Fruit fly (Drosophila melanogaster) whole organism, embryonic: ENCODE results near the gene vnd.

ENCODE experiments used
- Antp ChIP-seq: fragments of 200-800 bp; sonication (Bioruptor generic); optimal IDR thresholded peaks from 3 replicates; lab custom pipeline; 2016; ENCODE audit warnings: missing biosample characterization, missing genetic modification characterization
- CG10654 ChIP-seq: fragments of 200-800 bp; sonication (Bioruptor generic); optimal IDR thresholded peaks from 2 replicates; lab custom pipeline; 2016; ENCODE audit warnings: missing biosample characterization, missing genetic modification characterization
- CG12659 ChIP-seq: fragments of 200-800 bp; sonication (Bioruptor generic); optimal IDR thresholded peaks from 3 replicates; lab custom pipeline; 2017; ENCODE audit warnings: mild to moderate bottlenecking, missing biosample characterization, missing genetic modification reagents, missing genetic modification characterization
- CG14965 ChIP-seq: fragments of 200-800 bp; sonication (Bioruptor generic); optimal IDR thresholded peaks from 2 replicates; lab custom pipeline; 2016; ENCODE audit warnings: missing biosample characterization, missing genetic modification characterization, borderline replicate concordance
- CG1603 ChIP-seq: fragments of 200-800 bp; sonication (Bioruptor generic); optimal IDR thresholded peaks from 2 replicates; lab custom pipeline; 2019; ENCODE audit warnings: missing biosample characterization, mild to moderate bottlenecking, missing genetic modification characterization, moderate library complexity
- CG18262 ChIP-seq: fragments of 200-800 bp; optimal IDR thresholded peaks from 3 replicates; lab custom pipeline; 2019; ENCODE audit warnings: missing biosample characterization, mild to moderate bottlenecking, missing genetic modification characterization, moderate library complexity
- CG2116 ChIP-seq: fragments of 200-800 bp; sonication (Bioruptor generic); optimal IDR thresholded peaks from 3 replicates; lab custom pipeline; 2018; ENCODE audit warnings: missing biosample characterization, mild to moderate bottlenecking, missing genetic modification characterization
- CG2712 ChIP-seq: fragments of 200-800 bp; optimal IDR thresholded peaks from 3 replicates; lab custom pipeline; 2019; ENCODE audit warnings: missing biosample characterization, mild to moderate bottlenecking, missing genetic modification characterization, moderate library complexity
- CG4404 ChIP-seq: fragments of 200-800 bp; sonication (Bioruptor generic); IDR thresholded peaks from 2 replicates; pipeline ENCODE4 v1.3.6; 2022; ENCODE audit warnings: missing biosample characterization, missing genetic modification characterization
- CG7928 ChIP-seq: fragments of 200-800 bp; sonication (Bioruptor generic); optimal IDR thresholded peaks from 2 replicates; lab custom pipeline; 2017; ENCODE audit warnings: missing biosample characterization, mild to moderate bottlenecking, missing genetic modification characterization
- CG7963 ChIP-seq: fragments of 200-800 bp; sonication (Bioruptor generic); IDR thresholded peaks from 3 replicates; pipeline ENCODE4 v1.3.6; 2022; ENCODE audit warnings: missing biosample characterization, missing genetic modification characterization; ENCODE audit not compliant: partially characterized antibody
- CG9437 ChIP-seq: fragments of 200-800 bp; sonication (Bioruptor generic); optimal IDR thresholded peaks from 2 replicates; lab custom pipeline; 2018; ENCODE audit warnings: missing biosample characterization, mild to moderate bottlenecking, missing genetic modification characterization
- CG9932 ChIP-seq: fragments of 200-800 bp; sonication (Bioruptor generic); IDR thresholded peaks from 2 replicates; pipeline ENCODE4 v1.3.6; 2022; ENCODE audit warnings: missing biosample characterization, missing genetic modification characterization
- CTCF ChIP-seq: fragments of 200-800 bp; sonication (Bioruptor generic); optimal IDR thresholded peaks from 2 replicates; lab custom pipeline; 2017; ENCODE audit warnings: missing biosample characterization, mild to moderate bottlenecking, missing genetic modification characterization, moderate library complexity
- Dfd ChIP-seq, 2 experiments: fragments of >200 bp; optimal IDR thresholded peaks; 2 replicates each; lab custom pipeline; 2017; ENCODE audit warnings: missing biosample characterization in 2 of 2, missing genetic modification characterization in 2 of 2
- Dll ChIP-seq: fragments of 200-800 bp; sonication (Bioruptor generic); IDR thresholded peaks from 4 replicates; pipeline ENCODE4 v1.3.6; 2022; ENCODE audit warnings: missing biosample characterization, missing genetic modification characterization; ENCODE audit not compliant: partially characterized antibody
- Dp ChIP-seq: fragments of 200-800 bp; sonication (Bioruptor generic); optimal IDR thresholded peaks from 2 replicates; lab custom pipeline; 2018; ENCODE audit warnings: missing biosample characterization, mild to moderate bottlenecking, missing genetic modification characterization, moderate library complexity
- Dref ChIP-seq: fragments of 200-800 bp; sonication (Bioruptor generic); IDR thresholded peaks from 2 replicates; pipeline ENCODE4 v1.3.6; 2022; ENCODE audit warnings: missing biosample characterization, missing genetic modification characterization
- E2f2 ChIP-seq: fragments of 200-800 bp; sonication (Bioruptor generic); IDR thresholded peaks from 2 replicates; pipeline ENCODE4 v1.3.6; 2022; ENCODE audit warnings: missing biosample characterization, missing genetic modification characterization
- Ets97D ChIP-seq: fragments of 200-800 bp; sonication (Bioruptor generic); optimal IDR thresholded peaks from 3 replicates; lab custom pipeline; 2016; ENCODE audit warnings: missing biosample characterization, missing genetic modification characterization
- MBD-R2 ChIP-seq: fragments of 200-800 bp; sonication (Bioruptor generic); IDR thresholded peaks from 2 replicates; pipeline ENCODE4 v1.3.6; 2022; ENCODE audit warnings: missing biosample characterization, missing genetic modification characterization
- Meics ChIP-seq: fragments of 200-800 bp; sonication (Bioruptor generic); optimal IDR thresholded peaks from 2 replicates; lab custom pipeline; 2017; ENCODE audit warnings: missing biosample characterization, mild to moderate bottlenecking, missing genetic modification characterization
- NC2α ChIP-seq: fragments of 200-800 bp; sonication (Bioruptor generic); optimal IDR thresholded peaks from 2 replicates; lab custom pipeline; 2016; ENCODE audit warnings: missing biosample characterization, missing genetic modification characterization
- Oaz ChIP-seq: fragments of 200-800 bp; sonication (Bioruptor generic); IDR thresholded peaks from 2 replicates; pipeline ENCODE4 v1.3.6; 2022; ENCODE audit warnings: missing biosample characterization, missing genetic modification characterization
- Opbp ChIP-seq: fragments of 200-800 bp; sonication (Bioruptor generic); IDR thresholded peaks from 3 replicates; pipeline ENCODE4 v1.3.6; 2022; ENCODE audit warnings: missing biosample characterization, missing genetic modification characterization; ENCODE audit not compliant: partially characterized antibody
- Ptx1 ChIP-seq: fragments of 200-800 bp; sonication (Bioruptor generic); IDR thresholded peaks from 2 replicates; pipeline ENCODE4 v1.3.6; 2022; ENCODE audit warnings: missing biosample characterization, missing genetic modification characterization
- Rfx ChIP-seq: fragments of 200-800 bp; sonication (Bioruptor generic); IDR thresholded peaks from 2 replicates; pipeline ENCODE4 v1.3.6; 2022; ENCODE audit warnings: missing biosample characterization, missing genetic modification characterization
- Sry-δ ChIP-seq: fragments of 200-800 bp; sonication (Bioruptor generic); optimal IDR thresholded peaks from 2 replicates; lab custom pipeline; 2016; ENCODE audit warnings: missing biosample characterization, missing genetic modification characterization
- Taf1 ChIP-seq: fragments of 200-800 bp; sonication (Bioruptor generic); IDR thresholded peaks from 2 replicates; pipeline ENCODE4 v1.3.6; 2022; ENCODE audit warnings: missing biosample characterization, missing genetic modification characterization
- ara ChIP-seq: fragments of 200-800 bp; sonication (Bioruptor generic); IDR thresholded peaks from 2 replicates; pipeline ENCODE4 v1.3.6; 2022; ENCODE audit warnings: missing biosample characterization, missing genetic modification characterization
- bbx ChIP-seq: fragments of 200-800 bp; sonication (Bioruptor generic); IDR thresholded peaks from 2 replicates; pipeline ENCODE4 v1.3.6; 2022; ENCODE audit warnings: missing biosample characterization, missing genetic modification characterization; ENCODE audit not compliant: partially characterized antibody
- croc ChIP-seq: fragments of 200-800 bp; sonication (Bioruptor generic); conservative IDR thresholded peaks from 3 replicates; pipeline ENCODE4 v1.3.6; 2022; ENCODE audit warnings: missing biosample characterization, missing genetic modification characterization
- en ChIP-seq: fragments of 200-800 bp; sonication (Bioruptor generic); optimal IDR thresholded peaks from 2 replicates; lab custom pipeline; 2016; ENCODE audit warnings: missing biosample characterization, missing genetic modification characterization
- gem ChIP-seq: fragments of 200-800 bp; sonication (Bioruptor generic); optimal IDR thresholded peaks from 2 replicates; lab custom pipeline; 2019; ENCODE audit warnings: missing biosample characterization, mild to moderate bottlenecking, missing genetic modification characterization, moderate library complexity
- hbn ChIP-seq: fragments of 200-800 bp; sonication (Bioruptor generic); IDR thresholded peaks from 2 replicates; pipeline ENCODE4 v1.3.6; 2022; ENCODE audit warnings: missing biosample characterization, missing genetic modification characterization; ENCODE audit not compliant: partially characterized antibody
- jigr1 ChIP-seq: fragments of 200-800 bp; sonication (Bioruptor generic); IDR thresholded peaks from 3 replicates; pipeline ENCODE4 v1.3.6; 2022; ENCODE audit warnings: missing biosample characterization, missing genetic modification characterization
- lola ChIP-seq, 3 experiments: fragments of >200 bp in 2 of 3; fragments of 200-800 bp in 1 of 3; sonication (Bioruptor generic) in 1 of 3; optimal IDR thresholded peaks; 2 replicates each; lab custom pipeline; 2017 to 2019; ENCODE audit warnings: missing biosample characterization in 3 of 3, missing genetic modification characterization in 3 of 3, mild to moderate bottlenecking in 1 of 3, moderate library complexity in 1 of 3
- mld ChIP-seq: fragments of 200-800 bp; sonication (Bioruptor generic); IDR thresholded peaks from 3 replicates; pipeline ENCODE4 v1.3.6; 2022; ENCODE audit warnings: missing biosample characterization, missing genetic modification characterization; ENCODE audit not compliant: partially characterized antibody
- pzg ChIP-seq: fragments of 200-800 bp; sonication (Bioruptor generic); optimal IDR thresholded peaks from 3 replicates; lab custom pipeline; 2018; ENCODE audit warnings: missing biosample characterization, mild to moderate bottlenecking, missing genetic modification characterization, moderate library complexity
- slou ChIP-seq: fragments of 200-800 bp; sonication (Bioruptor generic); optimal IDR thresholded peaks from 3 replicates; lab custom pipeline; 2016; ENCODE audit warnings: missing biosample characterization, missing genetic modification characterization
- tll ChIP-seq, 2 experiments: fragments of 200-800 bp in 1 of 2; fragments of >200 bp in 1 of 2; sonication (Bioruptor generic) in 1 of 2; optimal IDR thresholded peaks; 2 replicates each; lab custom pipeline; 2017 to 2019; ENCODE audit warnings: missing biosample characterization in 2 of 2, missing genetic modification characterization in 2 of 2, mild to moderate bottlenecking in 1 of 2, moderate library complexity in 1 of 2
- unc-4 ChIP-seq: fragments of 200-800 bp; sonication (Bioruptor generic); IDR thresholded peaks from 2 replicates; pipeline ENCODE4 v1.3.6; 2022; ENCODE audit warnings: missing biosample characterization, missing genetic modification characterization; ENCODE audit not compliant: partially characterized antibody
- wor ChIP-seq: fragments of 200-800 bp; sonication (Bioruptor generic); IDR thresholded peaks from 2 replicates; pipeline ENCODE4 v1.3.6; 2022; ENCODE audit warnings: missing biosample characterization, missing genetic modification characterization
- yki ChIP-seq: fragments of >200 bp; optimal IDR thresholded peaks from 3 replicates; lab custom pipeline; 2018
- zfh1 ChIP-seq: fragments of 200-800 bp; sonication (Bioruptor generic); IDR thresholded peaks from 3 replicates; pipeline ENCODE4 v1.3.6; 2022; ENCODE audit warnings: missing biosample characterization, missing genetic modification characterization
- zfh2 ChIP-seq: fragments of 200-800 bp; sonication (Bioruptor generic); optimal IDR thresholded peaks from 2 replicates; lab custom pipeline; 2016; ENCODE audit warnings: missing biosample characterization, missing genetic modification characterization

The vnd gene

dm6 chrX:644461-644860 lies 62.5 kb downstream of the vnd start, which contains the start of gene CG13367:
Gene CG13367, plus strand, starts transcription at chrX:644761.
- peak; percentile 49 for TF ChIP-seq CG7928 (GFP tag; lab: Kevin White, UChicago)
- TF ChIP-seq MBD-R2 (GFP tag; lab: Robert Waterston, UW): 0 out of 2 replicates have a peak, but pooled peaks have one; percentile 10
- TF ChIP-seq, all 482 proteins: peak for 2; not testable (repeated sequence) for 480

dm6 chrX:646395-647009 lies 64.6 kb downstream of the vnd start:
- TF ChIP-seq CG7963 (GFP tag; lab: Robert Waterston, UW) (0 out of 3 replicates have a peak, but pooled peaks have one; percentile 34), Dref (GFP tag; lab: Robert Waterston, UW) (peak; percentile 57), Oaz (GFP tag; lab: Robert Waterston, UW) (no peak), CG9437 (GFP tag; lab: Kevin White, UChicago) (peak; percentile 14), mld (GFP tag; lab: Robert Waterston, UW) (no peak; the same call in 2 of the 3 replicates), Dfd (GFP tag; optimal IDR thresholded peaks at IDR 0.05; lab: Kevin White, UChicago) (no peak), NC2α (GFP tag; lab: Kevin White, UChicago) (no peak), lola (GFP tag; optimal IDR thresholded peaks at IDR 0.05; lab: Kevin White, UChicago) (peak in 1 of 3 experiments; percentile 25), Sry-δ (GFP tag; lab: Kevin White, UChicago) (peak; percentile 21), pzg (GFP tag; lab: Kevin White, UChicago) (peak; percentile 14), wor (GFP tag; lab: Robert Waterston, UW) (no peak), Opbp (peak; percentile 35; the same call in 1 of the 3 replicates), CG1603 (tag; lab: Kevin White, UChicago) (peak; percentile 1), CG18262 (peak; percentile 19), CG2116 (GFP tag; lab: Kevin White, UChicago) (peak; percentile 37), hbn (GFP tag; lab: Robert Waterston, UW) (peak; percentile 30; the same call in 1 of the 2 replicates), unc-4 (GFP tag; lab: Robert Waterston, UW) (0 out of 2 replicates have a peak, but pooled peaks have one; percentile 7), bbx (GFP tag; lab: Robert Waterston, UW) (peak; percentile 17; the same call in 1 of the 2 replicates), CG12659 (peak; percentile 46), E2f2 (GFP tag; lab: Robert Waterston, UW) (peak; percentile 81), Dp (GFP tag; lab: Kevin White, UChicago) (peak; percentile 69), Dll (GFP tag; lab: Robert Waterston, UW) (peak; percentile 51; the same call in 1 of the 4 replicates)

dm6 chrX:647056-647627 lies 65.2 kb downstream of the vnd start, which contains the start of gene Roc1a:
Gene Roc1a, plus strand, starts transcription at chrX:647304.
- TF ChIP-seq slou (no peak), jigr1 (no peak), yki (lab: Kevin White, UChicago) (no peak), en (GFP tag; lab: Kevin White, UChicago) (no peak), Meics (GFP tag; lab: Kevin White, UChicago) (no peak), Taf1 (GFP tag; lab: Robert Waterston, UW) (no peak), CG4404 (no peak), Ptx1 (GFP tag; lab: Robert Waterston, UW) (no peak), CG14965 (GFP tag; lab: Kevin White, UChicago) (no peak), zfh2 (no peak), Sry-δ (GFP tag; lab: Kevin White, UChicago) (peak; percentile 53), gem (tag; lab: Kevin White, UChicago) (no peak), Rfx (peak; percentile 35; the same call in 1 of the 2 replicates), Ets97D (GFP tag; lab: Kevin White, UChicago) (no peak), CG9932 (peak; percentile 57), tll (GFP tag; optimal IDR thresholded peaks at IDR 0.05; lab: Kevin White, UChicago) (no peak), CTCF (no peak), CG10654 (GFP tag; lab: Kevin White, UChicago) (no peak), ara (no peak), croc (GFP tag; lab: Robert Waterston, UW) (no peak), CG2712 (tag; lab: Kevin White, UChicago) (peak; percentile 25), Antp (GFP tag; lab: Kevin White, UChicago) (no peak), zfh1 (GFP tag; lab: Robert Waterston, UW) (0 out of 3 replicates have a peak, but pooled peaks have one; percentile 21)
